Fruit fly (Drosophila melanogaster): ENCODE data around the gene Gal.

The Gal gene

dm6 chr2L:5988115-5989092 lies 18.2 kb downstream of the Gal start:
- no peak for TF ChIP-seq gem (tag; optimal IDR thresholded peaks at IDR 0.05)
- TF ChIP-seq Neu2 (GFP tag; optimal IDR thresholded peaks at IDR 0.05; ENCODE audit: borderline replicate concordance): no peak
- TF ChIP-seq CG3847 (GFP tag; IDR thresholded peaks at IDR 0.05): no peak
- TF ChIP-seq jing (GFP tag; optimal IDR thresholded peaks at IDR 0.05): no peak
- no peak for TF ChIP-seq unpg (GFP tag; optimal IDR thresholded peaks at IDR 0.05)
- TF ChIP-seq ato (GFP tag; IDR thresholded peaks at IDR 0.05; ENCODE audit: partially characterized antibody): no peak
- TF ChIP-seq TFAM (GFP tag; optimal IDR thresholded peaks at IDR 0.05): no peak
- TF ChIP-seq ci (GFP tag; IDR thresholded peaks at IDR 0.05): 0 out of 3 replicates have a peak, but pooled peaks have one; percentile 21
- no peak for TF ChIP-seq CG34224 (GFP tag; IDR thresholded peaks at IDR 0.05; ENCODE audit: partially characterized antibody)
- TF ChIP-seq CG2120 (GFP tag; optimal IDR thresholded peaks at IDR 0.05): no peak
- TF ChIP-seq inv (GFP tag; IDR thresholded peaks at IDR 0.05; ENCODE audit: partially characterized antibody): no peak
- no peak for TF ChIP-seq CG5180 (GFP tag; optimal IDR thresholded peaks at IDR 0.05)
- no peak for TF ChIP-seq CG3407 (GFP tag; optimal IDR thresholded peaks at IDR 0.05)
- no peak for TF ChIP-seq CG32767 (GFP tag; IDR thresholded peaks at IDR 0.05)
- TF ChIP-seq cas (GFP tag; IDR thresholded peaks at IDR 0.05): no peak
- no peak for TF ChIP-seq sna (GFP tag; IDR thresholded peaks at IDR 0.05; ENCODE audit: partially characterized antibody)
- TF ChIP-seq gro (GFP tag; optimal IDR thresholded peaks at IDR 0.05): no peak
- no peak for TF ChIP-seq Dad (GFP tag; optimal IDR thresholded peaks at IDR 0.05)
- TF ChIP-seq Lpt (GFP tag; optimal IDR thresholded peaks at IDR 0.05): no peak
- no peak for TF ChIP-seq nerfin-1 (tag; optimal IDR thresholded peaks at IDR 0.05)
- TF ChIP-seq ab (GFP tag; optimal IDR thresholded peaks at IDR 0.05): no peak
- no peak for TF ChIP-seq CG1024 (GFP tag; IDR thresholded peaks at IDR 0.05)
- peak; percentile 77; the same call in 1 of the 3 replicates for TF ChIP-seq CG2199 (GFP tag; IDR thresholded peaks at IDR 0.05)
- TF ChIP-seq her (GFP tag; optimal IDR thresholded peaks at IDR 0.05): no peak
- TF ChIP-seq psq (GFP tag; optimal IDR thresholded peaks at IDR 0.05): no peak
- TF ChIP-seq aop (GFP tag; IDR thresholded peaks at IDR 0.05): no peak
- no peak for TF ChIP-seq CG9797 (GFP tag; optimal IDR thresholded peaks at IDR 0.05)
- TF ChIP-seq kah (GFP tag; optimal IDR thresholded peaks at IDR 0.05): no peak
- no peak for TF ChIP-seq sima (GFP tag; optimal IDR thresholded peaks at IDR 0.05)
- TF ChIP-seq CG1647 (GFP tag; optimal IDR thresholded peaks at IDR 0.05): no peak
- TF ChIP-seq stc (GFP tag; IDR thresholded peaks at IDR 0.05): no peak
- no peak for TF ChIP-seq lilli (GFP tag; optimal IDR thresholded peaks at IDR 0.05)
- TF ChIP-seq wdn (GFP tag; IDR thresholded peaks at IDR 0.05): no peak
- TF ChIP-seq CG1792 (GFP tag; optimal IDR thresholded peaks at IDR 0.05): no peak
- no peak for TF ChIP-seq sim (GFP tag; IDR thresholded peaks at IDR 0.05)
- TF ChIP-seq Antp (GFP tag; optimal IDR thresholded peaks at IDR 0.05): no peak
- no peak for TF ChIP-seq CG11695 (GFP tag; IDR thresholded peaks at IDR 0.05)
- TF ChIP-seq Gsc (GFP tag; IDR thresholded peaks at IDR 0.05): no peak
- no peak for TF ChIP-seq Taf1 (GFP tag; IDR thresholded peaks at IDR 0.05)
- no peak for TF ChIP-seq CG1832 (GFP tag; optimal IDR thresholded peaks at IDR 0.05)
- TF ChIP-seq Trl (optimal IDR thresholded peaks at IDR 0.05): no peak
- no peak for TF ChIP-seq Trl (GFP tag; optimal IDR thresholded peaks at IDR 0.05)
- TF ChIP-seq CG18262 (tag; optimal IDR thresholded peaks at IDR 0.05): no peak
- TF ChIP-seq Dbx (GFP tag; IDR thresholded peaks at IDR 0.05): peak; percentile 16; the same call in 1 of the 3 replicates
- peak in 1 of 2 experiments; percentile 68 for TF ChIP-seq Pdp1 (GFP tag; optimal IDR thresholded peaks at IDR 0.05)
- TF ChIP-seq CG16863 (GFP tag; optimal IDR thresholded peaks at IDR 0.05): no peak
- no peak for TF ChIP-seq CG14667 (GFP tag; IDR thresholded peaks at IDR 0.05)
- TF ChIP-seq caup (GFP tag; optimal IDR thresholded peaks at IDR 0.05; ENCODE audit: severe bottlenecking): no peak
- TF ChIP-seq Atf6 (GFP tag; IDR thresholded peaks at IDR 0.05): no peak
- TF ChIP-seq BEAF-32 (GFP tag; optimal IDR thresholded peaks at IDR 0.05): no peak

Measured in whole organism, embryonic.